Fruit fly (Drosophila melanogaster) whole organism, embryonic: ENCODE data around the gene CG3764.

Experiments used
- ATbp ChIP-seq: fragments of 200-800 bp; sonication (Bioruptor generic); optimal IDR thresholded peaks from 2 replicates; lab custom pipeline; 2017; ENCODE audit warnings: missing biosample characterization, mild to moderate bottlenecking, missing genetic modification characterization, missing genetic modification reagents
- CG10366 ChIP-seq: fragments of 200-800 bp; sonication (Bioruptor generic); IDR thresholded peaks from 2 replicates; pipeline ENCODE4 v1.3.6; 2022; ENCODE audit warnings: missing biosample characterization, missing genetic modification characterization
- CG11085 ChIP-seq: fragments of 200-800 bp; sonication (Bioruptor generic); IDR thresholded peaks from 2 replicates; pipeline ENCODE4 v1.3.6; 2022; ENCODE audit warnings: missing biosample characterization, missing genetic modification characterization
- CG13624 ChIP-seq: fragments of 200-800 bp; sonication (Bioruptor generic); optimal IDR thresholded peaks from 2 replicates; lab custom pipeline; 2016; ENCODE audit warnings: missing biosample characterization, missing genetic modification characterization
- CG17912 ChIP-seq: fragments of 200-800 bp; sonication (Bioruptor generic); optimal IDR thresholded peaks from 2 replicates; lab custom pipeline; 2018; ENCODE audit warnings: missing biosample characterization, mild to moderate bottlenecking, missing genetic modification characterization
- CG18011 ChIP-seq: fragments of 200-800 bp; sonication (Bioruptor generic); optimal IDR thresholded peaks from 2 replicates; lab custom pipeline; 2017; ENCODE audit warnings: missing biosample characterization, missing genetic modification characterization, mild to moderate bottlenecking, moderate library complexity, missing genotype
- CG2202 ChIP-seq: fragments of 200-800 bp; sonication (Bioruptor generic); optimal IDR thresholded peaks from 2 replicates; lab custom pipeline; 2018; ENCODE audit warnings: missing biosample characterization, mild to moderate bottlenecking, missing genetic modification characterization
- CG2875 ChIP-seq: fragments of 200-800 bp; sonication (Bioruptor generic); optimal IDR thresholded peaks from 2 replicates; lab custom pipeline; 2017; ENCODE audit warnings: missing biosample characterization, mild to moderate bottlenecking, missing genetic modification characterization, missing genetic modification reagents
- CG30431 ChIP-seq: fragments of 200-800 bp; sonication (Bioruptor generic); optimal IDR thresholded peaks from 2 replicates; lab custom pipeline; 2017; ENCODE audit warnings: missing biosample characterization, missing genetic modification characterization
- CG34376 ChIP-seq: fragments of 200-800 bp; sonication (Bioruptor generic); optimal IDR thresholded peaks from 2 replicates; lab custom pipeline; 2018; ENCODE audit warnings: missing biosample characterization, mild to moderate bottlenecking, missing genetic modification characterization
- CG3838 ChIP-seq: fragments of 200-800 bp; sonication (Bioruptor generic); optimal IDR thresholded peaks from 3 replicates; lab custom pipeline; 2016; ENCODE audit warnings: missing biosample characterization, missing genetic modification characterization
- CG7786 ChIP-seq: fragments of 200-800 bp; sonication (Bioruptor generic); optimal IDR thresholded peaks from 2 replicates; lab custom pipeline; 2016; ENCODE audit warnings: missing biosample characterization, missing genetic modification characterization
- CG7928 ChIP-seq: fragments of 200-800 bp; sonication (Bioruptor generic); optimal IDR thresholded peaks from 2 replicates; lab custom pipeline; 2017; ENCODE audit warnings: missing biosample characterization, mild to moderate bottlenecking, missing genetic modification characterization
- CG8478 ChIP-seq: fragments of >200 bp; optimal IDR thresholded peaks from 2 replicates; lab custom pipeline; 2018
- CG8924 ChIP-seq: fragments of 200-800 bp; optimal IDR thresholded peaks from 3 replicates; lab custom pipeline; 2019; ENCODE audit warnings: missing biosample characterization, mild to moderate bottlenecking, missing genetic modification characterization, moderate library complexity
- CG9727 ChIP-seq: fragments of 200-800 bp; sonication (Bioruptor generic); optimal IDR thresholded peaks from 3 replicates; lab custom pipeline; 2017; ENCODE audit warnings: missing biosample characterization, mild to moderate bottlenecking, missing genetic modification characterization
- CHES-1-like ChIP-seq: fragments of 200-800 bp; sonication (Bioruptor generic); optimal IDR thresholded peaks from 2 replicates; lab custom pipeline; 2016; ENCODE audit warnings: missing biosample characterization, missing genetic modification characterization
- D ChIP-seq, 2 experiments: fragments of 200-800 bp in 1 of 2; fragments of >200 bp in 1 of 2; sonication (Bioruptor generic) in 1 of 2; optimal IDR thresholded peaks; 2 replicates in 1 of 2; 3 replicates in 1 of 2; lab custom pipeline; 2017; ENCODE audit warnings: mild to moderate bottlenecking in 1 of 2, missing biosample characterization in 1 of 2, missing genetic modification characterization in 1 of 2, missing genetic modification reagents in 1 of 2
- Dp ChIP-seq: fragments of 200-800 bp; sonication (Bioruptor generic); optimal IDR thresholded peaks from 2 replicates; lab custom pipeline; 2018; ENCODE audit warnings: missing biosample characterization, mild to moderate bottlenecking, missing genetic modification characterization, moderate library complexity
- H15 ChIP-seq: fragments of 200-800 bp; sonication (Bioruptor generic); IDR thresholded peaks from 3 replicates; pipeline ENCODE4 v1.3.6; 2022; ENCODE audit warnings: missing biosample characterization, missing genetic modification characterization
- Hr51 ChIP-seq, 2 experiments: fragments of 200-800 bp; sonication (Bioruptor generic); optimal IDR thresholded peaks; 2 replicates in 1 of 2; 3 replicates in 1 of 2; lab custom pipeline; 2016 to 2018; ENCODE audit warnings: missing biosample characterization in 2 of 2, missing genetic modification characterization in 2 of 2, mild to moderate bottlenecking in 1 of 2, moderate library complexity in 1 of 2
- Hr78 ChIP-seq, 2 experiments: fragments of 200-800 bp in 1 of 2; fragments of >200 bp in 1 of 2; sonication (Bioruptor generic) in 1 of 2; optimal IDR thresholded peaks; 2 replicates each; lab custom pipeline; 2017 to 2019; ENCODE audit warnings: missing biosample characterization in 2 of 2, missing genetic modification characterization in 2 of 2, mild to moderate bottlenecking in 1 of 2, moderate library complexity in 1 of 2
- NFAT ChIP-seq: fragments of 200-800 bp; sonication (Bioruptor generic); IDR thresholded peaks from 2 replicates; pipeline ENCODE4 v1.3.6; 2022; ENCODE audit warnings: missing biosample characterization, missing genetic modification characterization
- Nf-YA ChIP-seq: fragments of 200-800 bp; sonication (Bioruptor generic); IDR thresholded peaks from 2 replicates; pipeline ENCODE4 v1.3.6; 2022; ENCODE audit warnings: missing biosample characterization, missing genetic modification characterization
- Oli ChIP-seq: fragments of 200-800 bp; sonication (Bioruptor generic); optimal IDR thresholded peaks from 2 replicates; lab custom pipeline; 2018; ENCODE audit warnings: missing biosample characterization, mild to moderate bottlenecking, missing genetic modification characterization, moderate library complexity
- abd-A ChIP-seq: fragments of 200-800 bp; sonication (Bioruptor generic); optimal IDR thresholded peaks from 3 replicates; lab custom pipeline; 2019; ENCODE audit warnings: missing biosample characterization, mild to moderate bottlenecking, missing genetic modification characterization, moderate library complexity
- ap ChIP-seq: fragments of 200-800 bp; sonication (Bioruptor generic); IDR thresholded peaks from 2 replicates; pipeline ENCODE4 v1.3.6; 2022; ENCODE audit warnings: missing biosample characterization, missing genetic modification characterization
- ash1 ChIP-seq: fragments of 200-800 bp; sonication (Bioruptor generic); optimal IDR thresholded peaks from 2 replicates; lab custom pipeline; 2018; ENCODE audit warnings: missing biosample characterization, mild to moderate bottlenecking, missing genetic modification characterization
- bowl ChIP-seq: fragments of 200-800 bp; sonication (Bioruptor generic); IDR thresholded peaks from 2 replicates; pipeline ENCODE4 v1.3.6; 2022; ENCODE audit warnings: missing biosample characterization, missing genetic modification characterization
- bsh ChIP-seq, 2 experiments: fragments of 200-800 bp; sonication (Bioruptor generic); optimal IDR thresholded peaks; 2 replicates each; lab custom pipeline; 2017 to 2018; ENCODE audit warnings: mild to moderate bottlenecking in 2 of 2, missing biosample characterization in 2 of 2, missing genetic modification characterization in 2 of 2, moderate library complexity in 1 of 2
- caup ChIP-seq: fragments of 200-800 bp; sonication (Bioruptor generic); optimal IDR thresholded peaks from 3 replicates; lab custom pipeline; 2017; ENCODE audit warnings: missing biosample characterization, mild to moderate bottlenecking, missing genetic modification characterization, moderate library complexity; ENCODE audit not compliant: severe bottlenecking
- chinmo ChIP-seq: fragments of 200-800 bp; sonication (Bioruptor generic); IDR thresholded peaks from 4 replicates; pipeline ENCODE4 v1.3.6; 2022; ENCODE audit warnings: missing biosample characterization, missing genetic modification characterization; ENCODE audit not compliant: partially characterized antibody
- chn ChIP-seq: fragments of 200-800 bp; sonication (Bioruptor generic); optimal IDR thresholded peaks from 2 replicates; lab custom pipeline; 2016; ENCODE audit warnings: missing biosample characterization, missing genetic modification characterization
- ftz-f1 ChIP-seq: fragments of 200-800 bp; sonication (Bioruptor generic); optimal IDR thresholded peaks from 2 replicates; lab custom pipeline; 2016; ENCODE audit warnings: missing biosample characterization, missing genetic modification characterization
- gem ChIP-seq: fragments of 200-800 bp; sonication (Bioruptor generic); optimal IDR thresholded peaks from 2 replicates; lab custom pipeline; 2019; ENCODE audit warnings: missing biosample characterization, mild to moderate bottlenecking, missing genetic modification characterization, moderate library complexity
- ind ChIP-seq: fragments of 200-800 bp; sonication (Bioruptor generic); optimal IDR thresholded peaks from 3 replicates; lab custom pipeline; 2016; ENCODE audit warnings: missing biosample characterization, missing genetic modification characterization
- lilli ChIP-seq: fragments of 200-800 bp; sonication (Bioruptor generic); optimal IDR thresholded peaks from 3 replicates; lab custom pipeline; 2016; ENCODE audit warnings: missing biosample characterization, missing genetic modification characterization
- lmd ChIP-seq: fragments of 200-800 bp; sonication (Bioruptor generic); IDR thresholded peaks from 2 replicates; pipeline ENCODE4 v1.3.6; 2022; ENCODE audit warnings: missing biosample characterization, missing genetic modification characterization
- mam ChIP-seq: fragments of 200-800 bp; sonication (Bioruptor generic); optimal IDR thresholded peaks from 3 replicates; lab custom pipeline; 2016; ENCODE audit warnings: missing biosample characterization, missing genetic modification characterization
- onecut ChIP-seq: fragments of 200-800 bp; sonication (Bioruptor generic); IDR thresholded peaks from 2 replicates; pipeline ENCODE4 v1.3.6; 2022; ENCODE audit warnings: missing biosample characterization, missing genetic modification characterization
- scrt ChIP-seq: fragments of 200-800 bp; sonication (Bioruptor generic); optimal IDR thresholded peaks from 2 replicates; lab custom pipeline; 2018; ENCODE audit warnings: missing biosample characterization, mild to moderate bottlenecking, missing genetic modification characterization, moderate library complexity
- sob ChIP-seq: fragments of 200-800 bp; sonication (Bioruptor generic); IDR thresholded peaks from 2 replicates; pipeline ENCODE4 v1.3.6; 2022; ENCODE audit warnings: missing biosample characterization, missing genetic modification characterization
- stc ChIP-seq: fragments of 200-800 bp; sonication (Bioruptor generic); IDR thresholded peaks from 2 replicates; pipeline ENCODE4 v1.3.6; 2022; ENCODE audit warnings: missing biosample characterization, missing genetic modification characterization
- tll ChIP-seq, 2 experiments: fragments of 200-800 bp in 1 of 2; fragments of >200 bp in 1 of 2; sonication (Bioruptor generic) in 1 of 2; optimal IDR thresholded peaks; 2 replicates each; lab custom pipeline; 2017 to 2019; ENCODE audit warnings: missing biosample characterization in 2 of 2, missing genetic modification characterization in 2 of 2, mild to moderate bottlenecking in 1 of 2, moderate library complexity in 1 of 2
- toy ChIP-seq: fragments of 200-800 bp; sonication (Bioruptor generic); IDR thresholded peaks from 2 replicates; pipeline ENCODE4 v1.3.6; 2022; ENCODE audit warnings: missing biosample characterization, missing genetic modification characterization
- twi ChIP-seq: fragments of 200-800 bp; optimal IDR thresholded peaks from 2 replicates; lab custom pipeline; 2019; ENCODE audit warnings: missing biosample characterization, mild to moderate bottlenecking, missing genetic modification characterization, moderate library complexity
- vnd ChIP-seq: fragments of 200-800 bp; sonication (Bioruptor generic); IDR thresholded peaks from 3 replicates; pipeline ENCODE4 v1.3.6; 2022; ENCODE audit warnings: missing biosample characterization, missing genetic modification characterization; ENCODE audit not compliant: partially characterized antibody
- yki ChIP-seq: fragments of >200 bp; optimal IDR thresholded peaks from 3 replicates; lab custom pipeline; 2018
- z ChIP-seq: fragments of 200-800 bp; sonication (Bioruptor generic); IDR thresholded peaks from 3 replicates; pipeline ENCODE4 v1.3.6; 2022; ENCODE audit warnings: missing biosample characterization, missing genetic modification characterization

Gene CG3764

dm6 chr3L:17004218-17004759, 8.1 kb downstream of the CG3764 start (continued):
- TF ChIP-seq ftz-f1 (GFP tag; lab: Kevin White, UChicago) (no peak), CG3838 (GFP tag; lab: Kevin White, UChicago) (peak; percentile 76), Hr78 (GFP tag; optimal IDR thresholded peaks at IDR 0.05; lab: Kevin White, UChicago) (peak in 1 of 2 experiments; percentile 58), ap (GFP tag; lab: Robert Waterston, UW) (peak; percentile 79), Nf-YA (GFP tag; lab: Robert Waterston, UW) (peak; percentile 46; the same call in 1 of the 2 replicates), CG9727 (peak; percentile 85), CG7928 (peak; percentile 29), vnd (no peak), scrt (peak; percentile 47), lmd (GFP tag; lab: Robert Waterston, UW) (peak; percentile 92), caup (GFP tag; lab: Kevin White, UChicago) (peak; percentile 81), chn (peak; percentile 87), mam (GFP tag; lab: Kevin White, UChicago) (peak; percentile 88), toy (GFP tag; lab: Robert Waterston, UW) (peak; percentile 58; the same call in 1 of the 2 replicates), onecut (peak; percentile 64), bowl (GFP tag; lab: Robert Waterston, UW) (peak; percentile 55; the same call in 1 of the 2 replicates), stc (GFP tag; lab: Robert Waterston, UW) (peak; percentile 87), CG18011 (GFP tag; lab: Kevin White, UChicago) (peak; percentile 59), ind (peak; percentile 85), yki (lab: Kevin White, UChicago) (no peak), z (no peak), sob (GFP tag; lab: Robert Waterston, UW) (peak; percentile 70), H15 (GFP tag; lab: Robert Waterston, UW) (peak; percentile 80), CG2202 (tag; lab: Kevin White, UChicago) (peak; percentile 1), NFAT (GFP tag; lab: Robert Waterston, UW) (peak; percentile 67), Dp (GFP tag; lab: Kevin White, UChicago) (no peak), twi (tag; lab: Kevin White, UChicago) (peak; percentile 67), CG2875 (GFP tag; lab: Kevin White, UChicago) (peak; percentile 54), CG7786 (peak; percentile 90), CG11085 (GFP tag; lab: Robert Waterston, UW) (peak; percentile 61), CG8478 (lab: Kevin White, UChicago) (no peak), CG34376 (GFP tag; lab: Kevin White, UChicago) (peak; percentile 61), Hr51 (GFP tag; optimal IDR thresholded peaks at IDR 0.05; lab: Kevin White, UChicago) (peak; percentile 82 to 95), CG30431 (GFP tag; lab: Kevin White, UChicago) (peak; percentile 59), CG10366 (GFP tag; lab: Robert Waterston, UW) (peak; percentile 83), ash1 (GFP tag; lab: Kevin White, UChicago) (no peak), chinmo (0 out of 4 replicates have a peak, but pooled peaks have one; percentile 28), lilli (peak; percentile 88), ATbp (peak; percentile 70), tll (GFP tag; optimal IDR thresholded peaks at IDR 0.05; lab: Kevin White, UChicago) (no peak), CG8924 (tag; lab: Kevin White, UChicago) (peak; percentile 91), Oli (tag; lab: Kevin White, UChicago) (peak; percentile 93), bsh (GFP tag; optimal IDR thresholded peaks at IDR 0.05; lab: Kevin White, UChicago) (peak; percentile 77 to 79), CG17912 (GFP tag; lab: Kevin White, UChicago) (no peak), D (optimal IDR thresholded peaks at IDR 0.05; lab: Kevin White, UChicago) (no peak), D (GFP tag; optimal IDR thresholded peaks at IDR 0.05; lab: Kevin White, UChicago) (peak; percentile 78), gem (tag; lab: Kevin White, UChicago) (peak; percentile 94), abd-A (tag; lab: Kevin White, UChicago) (peak; percentile 12), CHES-1-like (GFP tag; lab: Kevin White, UChicago) (peak; percentile 92), CG13624 (GFP tag; lab: Kevin White, UChicago) (peak; percentile 89)
